Fruit fly (Drosophila melanogaster): ENCODE results near the gene CG33229.

dm6 chr3L:263500-264377, 40.1 kb downstream of the CG33229 start:
- TF ChIP-seq psq (optimal IDR thresholded peaks at IDR 0.05) (no peak), h (optimal IDR thresholded peaks at IDR 0.05) (no peak), Myc (optimal IDR thresholded peaks at IDR 0.05) (no peak)
